Fruit fly (Drosophila melanogaster) whole organism: ENCODE measurements around the gene Mlc2.

ENCODE experiments used
- EcR ChIP-seq, 2 experiments: fragments of >200 bp; optimal IDR thresholded peaks; 2 replicates each; lab custom pipeline; 2017; ENCODE audit warnings: missing biosample characterization in 2 of 2, missing genetic modification characterization in 2 of 2, missing genetic modification reagents in 2 of 2
- pan ChIP-seq: fragments of >200 bp; optimal IDR thresholded peaks from 2 replicates; lab custom pipeline; 2017
- psq ChIP-seq: fragments of >200 bp; optimal IDR thresholded peaks from 2 replicates; lab custom pipeline; 2017

dm6 chr3R:30170671-30171667 is 3.4 kb downstream of the Mlc2 start, which contains the start of gene Rsod:
- TF ChIP-seq pan (lab: Kevin White, UChicago) (no peak), EcR (GFP tag; optimal IDR thresholded peaks at IDR 0.05; lab: Kevin White, UChicago) (no peak), psq (lab: Kevin White, UChicago) (no peak)
